Fruit fly (Drosophila melanogaster) whole organism, embryonic: ENCODE measurements around the gene Tgt.

ENCODE experiments used
- Ada2b ChIP-seq: fragments of 200-800 bp; sonication (Bioruptor generic); IDR thresholded peaks from 2 replicates; pipeline ENCODE4 v1.3.6; 2022; ENCODE audit warnings: missing biosample characterization, missing genetic modification characterization
- Atf6 ChIP-seq: fragments of 200-800 bp; sonication (Bioruptor generic); IDR thresholded peaks from 2 replicates; pipeline ENCODE4 v1.3.6; 2022; ENCODE audit warnings: missing biosample characterization, missing genetic modification characterization
- B-H1 ChIP-seq: fragments of 200-800 bp; sonication (Bioruptor generic); IDR thresholded peaks from 3 replicates; pipeline ENCODE4 v1.3.6; 2022; ENCODE audit warnings: missing biosample characterization, missing genetic modification characterization
- CG10321 ChIP-seq: fragments of 200-800 bp; sonication (Bioruptor generic); IDR thresholded peaks from 2 replicates; pipeline ENCODE4 v1.3.6; 2022; ENCODE audit warnings: missing biosample characterization, missing genetic modification characterization
- CG10543 ChIP-seq: fragments of 200-800 bp; sonication (Bioruptor generic); optimal IDR thresholded peaks from 3 replicates; lab custom pipeline; 2017; ENCODE audit warnings: missing biosample characterization, mild to moderate bottlenecking, missing genetic modification characterization, moderate library complexity
- CG14860 ChIP-seq: fragments of 200-800 bp; sonication (Bioruptor generic); IDR thresholded peaks from 3 replicates; pipeline ENCODE4 v1.3.6; 2022; ENCODE audit warnings: missing biosample characterization, missing genetic modification characterization; ENCODE audit not compliant: partially characterized antibody
- CG14965 ChIP-seq: fragments of 200-800 bp; sonication (Bioruptor generic); optimal IDR thresholded peaks from 2 replicates; lab custom pipeline; 2016; ENCODE audit warnings: missing biosample characterization, missing genetic modification characterization, borderline replicate concordance
- CG1647 ChIP-seq: fragments of 200-800 bp; sonication (Bioruptor generic); optimal IDR thresholded peaks from 3 replicates; lab custom pipeline; 2016; ENCODE audit warnings: missing biosample characterization, missing genetic modification characterization
- CG17568 ChIP-seq: fragments of 200-800 bp; sonication (Bioruptor generic); optimal IDR thresholded peaks from 2 replicates; lab custom pipeline; 2018; ENCODE audit warnings: missing biosample characterization, mild to moderate bottlenecking, missing genetic modification characterization, moderate library complexity
- CG18619 ChIP-seq: fragments of 200-800 bp; sonication (Bioruptor generic); optimal IDR thresholded peaks from 3 replicates; lab custom pipeline; 2017; ENCODE audit warnings: missing biosample characterization, mild to moderate bottlenecking, missing genetic modification characterization
- CG2875 ChIP-seq: fragments of 200-800 bp; sonication (Bioruptor generic); optimal IDR thresholded peaks from 2 replicates; lab custom pipeline; 2017; ENCODE audit warnings: missing biosample characterization, mild to moderate bottlenecking, missing genetic modification characterization, missing genetic modification reagents
- CG30020 ChIP-seq: fragments of 200-800 bp; optimal IDR thresholded peaks from 2 replicates; lab custom pipeline; 2019; ENCODE audit warnings: missing biosample characterization, mild to moderate bottlenecking, missing genetic modification characterization, moderate library complexity
- CG34224 ChIP-seq: fragments of 200-800 bp; sonication (Bioruptor generic); IDR thresholded peaks from 3 replicates; pipeline ENCODE4 v1.3.6; 2022; ENCODE audit warnings: missing biosample characterization, missing genetic modification characterization; ENCODE audit not compliant: partially characterized antibody
- CG34422 ChIP-seq: fragments of 200-800 bp; sonication (Bioruptor generic); IDR thresholded peaks from 3 replicates; pipeline ENCODE4 v1.3.6; 2022; ENCODE audit warnings: missing biosample characterization, missing genetic modification characterization
- CG4404 ChIP-seq: fragments of 200-800 bp; sonication (Bioruptor generic); IDR thresholded peaks from 2 replicates; pipeline ENCODE4 v1.3.6; 2022; ENCODE audit warnings: missing biosample characterization, missing genetic modification characterization
- CG6254 ChIP-seq: fragments of 200-800 bp; sonication (Bioruptor generic); optimal IDR thresholded peaks from 3 replicates; lab custom pipeline; 2017; ENCODE audit warnings: mild to moderate bottlenecking, missing biosample characterization, missing genetic modification reagents, missing genetic modification characterization
- CG7745 ChIP-seq: fragments of 200-800 bp; sonication (Bioruptor generic); optimal IDR thresholded peaks from 2 replicates; lab custom pipeline; 2018; ENCODE audit warnings: missing biosample characterization, mild to moderate bottlenecking, missing genetic modification characterization, moderate library complexity
- CG7839 ChIP-seq: fragments of 200-800 bp; sonication (Bioruptor generic); optimal IDR thresholded peaks from 3 replicates; lab custom pipeline; 2018; ENCODE audit warnings: missing biosample characterization, mild to moderate bottlenecking, missing genetic modification characterization, moderate library complexity
- CG8765 ChIP-seq: fragments of 200-800 bp; sonication (Bioruptor generic); IDR thresholded peaks from 2 replicates; pipeline ENCODE4 v1.3.6; 2022; ENCODE audit warnings: missing biosample characterization, missing genetic modification characterization
- CG8944 ChIP-seq: fragments of 200-800 bp; sonication (Bioruptor generic); optimal IDR thresholded peaks from 3 replicates; lab custom pipeline; 2016; ENCODE audit warnings: missing biosample characterization, missing genetic modification characterization
- ERR ChIP-seq: fragments of 200-800 bp; sonication (Bioruptor generic); optimal IDR thresholded peaks from 2 replicates; lab custom pipeline; 2016; ENCODE audit warnings: missing biosample characterization, missing genetic modification characterization
- Gug ChIP-seq: fragments of 200-800 bp; sonication (Bioruptor generic); IDR thresholded peaks from 4 replicates; pipeline ENCODE4 v1.3.6; 2022; ENCODE audit warnings: missing biosample characterization, missing genetic modification characterization
- HmgZ ChIP-seq: fragments of 200-800 bp; sonication (Bioruptor generic); optimal IDR thresholded peaks from 2 replicates; lab custom pipeline; 2018; ENCODE audit warnings: missing biosample characterization, mild to moderate bottlenecking, missing genetic modification characterization
- Myb ChIP-seq: fragments of 200-800 bp; sonication (Bioruptor generic); optimal IDR thresholded peaks from 2 replicates; lab custom pipeline; 2016; ENCODE audit warnings: missing biosample characterization, missing genetic modification characterization
- Nf-YA ChIP-seq: fragments of 200-800 bp; sonication (Bioruptor generic); IDR thresholded peaks from 2 replicates; pipeline ENCODE4 v1.3.6; 2022; ENCODE audit warnings: missing biosample characterization, missing genetic modification characterization
- Nf-YB ChIP-seq: fragments of 200-800 bp; sonication (Bioruptor generic); optimal IDR thresholded peaks from 3 replicates; lab custom pipeline; 2019; ENCODE audit warnings: missing biosample characterization, mild to moderate bottlenecking, missing genetic modification characterization, moderate library complexity
- NfI ChIP-seq: fragments of 200-800 bp; sonication (Bioruptor generic); optimal IDR thresholded peaks from 3 replicates; lab custom pipeline; 2018; ENCODE audit warnings: missing biosample characterization, mild to moderate bottlenecking, missing genetic modification characterization, moderate library complexity
- Sox102F ChIP-seq: fragments of 200-800 bp; sonication (Bioruptor generic); optimal IDR thresholded peaks from 2 replicates; lab custom pipeline; 2018; ENCODE audit warnings: missing biosample characterization, mild to moderate bottlenecking, missing genetic modification characterization, moderate library complexity
- abd-A ChIP-seq: fragments of 200-800 bp; sonication (Bioruptor generic); optimal IDR thresholded peaks from 3 replicates; lab custom pipeline; 2019; ENCODE audit warnings: missing biosample characterization, mild to moderate bottlenecking, missing genetic modification characterization, moderate library complexity
- bab2 ChIP-seq: fragments of 200-800 bp; sonication (Bioruptor generic); optimal IDR thresholded peaks from 2 replicates; lab custom pipeline; 2016; ENCODE audit warnings: missing biosample characterization, missing genetic modification characterization
- bsh ChIP-seq, 2 experiments: fragments of 200-800 bp; sonication (Bioruptor generic); optimal IDR thresholded peaks; 2 replicates each; lab custom pipeline; 2017 to 2018; ENCODE audit warnings: mild to moderate bottlenecking in 2 of 2, missing biosample characterization in 2 of 2, missing genetic modification characterization in 2 of 2, moderate library complexity in 1 of 2
- disco-r ChIP-seq: fragments of 200-800 bp; sonication (Bioruptor generic); optimal IDR thresholded peaks from 2 replicates; lab custom pipeline; 2016; ENCODE audit warnings: missing biosample characterization, missing genetic modification characterization
- dm ChIP-seq: fragments of 200-800 bp; sonication (Bioruptor generic); optimal IDR thresholded peaks from 3 replicates; lab custom pipeline; 2016; ENCODE audit warnings: missing biosample characterization, missing genetic modification characterization
- dpn ChIP-seq, 2 experiments: fragments of 200-800 bp; sonication (Bioruptor generic); optimal IDR thresholded peaks; 3 replicates each; lab custom pipeline; 2016; ENCODE audit warnings: missing biosample characterization in 2 of 2, missing genetic modification characterization in 2 of 2
- ftz-f1 ChIP-seq: fragments of 200-800 bp; sonication (Bioruptor generic); optimal IDR thresholded peaks from 2 replicates; lab custom pipeline; 2016; ENCODE audit warnings: missing biosample characterization, missing genetic modification characterization
- gcm2 ChIP-seq: fragments of 200-800 bp; sonication (Bioruptor generic); optimal IDR thresholded peaks from 2 replicates; lab custom pipeline; 2016; ENCODE audit warnings: missing biosample characterization, missing genetic modification characterization
- kay ChIP-seq: fragments of 200-800 bp; sonication (Bioruptor generic); optimal IDR thresholded peaks from 2 replicates; lab custom pipeline; 2016; ENCODE audit warnings: missing biosample characterization, missing genetic modification characterization
- klu ChIP-seq: fragments of 200-800 bp; sonication (Bioruptor generic); IDR thresholded peaks from 2 replicates; pipeline ENCODE4 v1.3.6; 2022; ENCODE audit warnings: missing biosample characterization, missing genetic modification characterization
- maf-S ChIP-seq: fragments of 200-800 bp; sonication (Bioruptor generic); optimal IDR thresholded peaks from 2 replicates; lab custom pipeline; 2016; ENCODE audit warnings: missing biosample characterization, missing genetic modification characterization
- nerfin-2 ChIP-seq: fragments of 200-800 bp; sonication (Bioruptor generic); IDR thresholded peaks from 2 replicates; pipeline ENCODE4 v1.3.6; 2022; ENCODE audit warnings: missing biosample characterization, missing genetic modification characterization; ENCODE audit not compliant: partially characterized antibody
- pb ChIP-seq: fragments of 200-800 bp; sonication (Bioruptor generic); optimal IDR thresholded peaks from 3 replicates; lab custom pipeline; 2016; ENCODE audit warnings: missing biosample characterization, missing genetic modification characterization
- peb ChIP-seq: fragments of 200-800 bp; sonication (Bioruptor generic); IDR thresholded peaks from 2 replicates; pipeline ENCODE4 v1.3.6; 2022; ENCODE audit warnings: missing biosample characterization, missing genetic modification characterization
- pzg ChIP-seq: fragments of 200-800 bp; sonication (Bioruptor generic); optimal IDR thresholded peaks from 3 replicates; lab custom pipeline; 2018; ENCODE audit warnings: missing biosample characterization, mild to moderate bottlenecking, missing genetic modification characterization, moderate library complexity
- rib ChIP-seq: fragments of 200-800 bp; sonication (Bioruptor generic); IDR thresholded peaks from 2 replicates; pipeline ENCODE4 v1.3.6; 2022; ENCODE audit warnings: missing biosample characterization, missing genetic modification characterization
- run ChIP-seq: fragments of 200-800 bp; sonication (Bioruptor generic); optimal IDR thresholded peaks from 3 replicates; lab custom pipeline; 2018; ENCODE audit warnings: missing biosample characterization, mild to moderate bottlenecking, missing genetic modification characterization
- sna ChIP-seq: fragments of 200-800 bp; sonication (Bioruptor generic); IDR thresholded peaks from 2 replicates; pipeline ENCODE4 v1.3.6; 2022; ENCODE audit warnings: missing biosample characterization, missing genetic modification characterization; ENCODE audit not compliant: partially characterized antibody
- sob ChIP-seq: fragments of 200-800 bp; sonication (Bioruptor generic); IDR thresholded peaks from 2 replicates; pipeline ENCODE4 v1.3.6; 2022; ENCODE audit warnings: missing biosample characterization, missing genetic modification characterization
- stc ChIP-seq: fragments of 200-800 bp; sonication (Bioruptor generic); IDR thresholded peaks from 2 replicates; pipeline ENCODE4 v1.3.6; 2022; ENCODE audit warnings: missing biosample characterization, missing genetic modification characterization
- trh ChIP-seq: fragments of 200-800 bp; sonication (Bioruptor generic); optimal IDR thresholded peaks from 2 replicates; lab custom pipeline; 2016; ENCODE audit warnings: missing biosample characterization, missing genetic modification characterization
- unpg ChIP-seq: fragments of 200-800 bp; sonication (Bioruptor generic); optimal IDR thresholded peaks from 3 replicates; lab custom pipeline; 2018; ENCODE audit warnings: missing biosample characterization, mild to moderate bottlenecking, missing genetic modification characterization, moderate library complexity
- vfl ChIP-seq: fragments of 200-800 bp; sonication (Bioruptor generic); optimal IDR thresholded peaks from 2 replicates; lab custom pipeline; 2016; ENCODE audit warnings: missing biosample characterization, missing genetic modification characterization
- zen ChIP-seq: fragments of 200-800 bp; sonication (Bioruptor generic); optimal IDR thresholded peaks from 3 replicates; lab custom pipeline; 2018; ENCODE audit warnings: missing biosample characterization, mild to moderate bottlenecking, missing genetic modification characterization, moderate library complexity

Tgt gene

DNA sequence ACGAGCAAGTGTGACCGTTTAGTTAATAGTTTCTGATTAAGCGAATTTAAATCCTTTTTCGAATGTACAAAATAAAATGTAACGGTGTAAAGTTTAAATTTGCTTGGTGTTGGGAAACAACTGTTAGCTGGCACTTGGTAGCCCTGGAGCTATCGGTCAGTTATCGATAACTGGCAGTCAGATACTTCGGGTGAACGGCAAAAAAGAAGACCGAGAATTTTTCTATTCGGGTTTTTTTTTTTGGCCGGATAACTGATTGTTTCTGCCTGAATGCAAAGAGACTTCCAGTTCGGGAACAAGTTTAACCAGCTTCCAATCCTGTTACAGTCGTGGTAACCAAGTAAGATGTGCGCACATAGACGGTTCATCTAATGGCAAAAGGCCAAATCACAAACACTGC is 6.3 kb upstream of the Tgt start, which contains the start of gene CG4896 (continued):
- TF ChIP-seq Ada2b (no peak), sna (0 out of 2 replicates have a peak, but pooled peaks have one; percentile 48), Sox102F (no peak), CG4404 (no peak), CG10543 (GFP tag; lab: Kevin White, UChicago) (no peak), CG7745 (no peak), sob (GFP tag; lab: Robert Waterston, UW) (no peak), CG34422 (no peak), B-H1 (GFP tag; lab: Robert Waterston, UW) (no peak), bsh (GFP tag; optimal IDR thresholded peaks at IDR 0.05; lab: Kevin White, UChicago) (peak in 1 of 2 experiments; percentile 51), CG17568 (no peak), bab2 (GFP tag; lab: Kevin White, UChicago) (no peak), NfI (GFP tag; lab: Kevin White, UChicago) (no peak), Gug (GFP tag; lab: Robert Waterston, UW) (no peak), kay (GFP tag; lab: Kevin White, UChicago) (no peak), CG7839 (tag; lab: Kevin White, UChicago) (no peak), dm (GFP tag; lab: Kevin White, UChicago) (no peak), CG34224 (GFP tag; lab: Robert Waterston, UW) (peak; percentile 71), nerfin-2 (peak; percentile 62), pb (GFP tag; lab: Kevin White, UChicago) (no peak), ftz-f1 (no peak), trh (GFP tag; lab: Kevin White, UChicago) (no peak), CG30020 (tag; lab: Kevin White, UChicago) (no peak), CG14860 (peak; percentile 57; the same call in 2 of the 3 replicates), abd-A (tag; lab: Kevin White, UChicago) (no peak), disco-r (no peak), maf-S (GFP tag; lab: Kevin White, UChicago) (no peak), Myb (GFP tag; lab: Kevin White, UChicago) (peak; percentile 99), run (tag; lab: Kevin White, UChicago) (no peak), HmgZ (tag; lab: Kevin White, UChicago) (peak; percentile 37), unpg (GFP tag; lab: Kevin White, UChicago) (no peak), ERR (no peak), vfl (GFP tag; lab: Kevin White, UChicago) (no peak), rib (GFP tag; lab: Robert Waterston, UW) (no peak), CG10321 (GFP tag; lab: Robert Waterston, UW) (no peak), CG1647 (GFP tag; lab: Kevin White, UChicago) (no peak), Atf6 (GFP tag; lab: Robert Waterston, UW) (no peak), klu (GFP tag; lab: Robert Waterston, UW) (no peak), CG2875 (GFP tag; lab: Kevin White, UChicago) (no peak), Nf-YB (GFP tag; lab: Kevin White, UChicago) (no peak), CG6254 (GFP tag; lab: Kevin White, UChicago) (no peak), Nf-YA (GFP tag; lab: Robert Waterston, UW) (no peak), CG14965 (GFP tag; lab: Kevin White, UChicago) (no peak), CG8944 (GFP tag; lab: Kevin White, UChicago) (no peak), peb (no peak), pzg (GFP tag; lab: Kevin White, UChicago) (peak; percentile 81), dpn (GFP tag; optimal IDR thresholded peaks at IDR 0.05; lab: Kevin White, UChicago) (peak; percentile 5 to 7), stc (no peak), zen (tag; lab: Kevin White, UChicago) (no peak), CG18619 (GFP tag; lab: Kevin White, UChicago) (no peak), CG8765 (GFP tag; lab: Robert Waterston, UW) (no peak), gcm2 (GFP tag; lab: Kevin White, UChicago) (no peak)
